Worm (Caenorhabditis elegans) whole organism, early embryonic: Measurements from ENCODE around the gene B0410.1.
A peak's percentile ranks its signal among the peaks of the same experiment; 100 is the strongest.

ENCODE experiments used
- B0310.2 ChIP-seq: sonication (generic microtip); optimal IDR thresholded peaks from 2 replicates; lab custom pipeline; 2016; ENCODE audit warnings: mild to moderate bottlenecking, missing genetic modification characterization, missing compliant biosample characterization
- F13C5.2 ChIP-seq: sonication (generic microtip); optimal IDR thresholded peaks from 2 replicates; lab custom pipeline; 2017; ENCODE audit warnings: mild to moderate bottlenecking, missing genetic modification characterization, inconsistent platforms, missing compliant biosample characterization
- aly-1 ChIP-seq: sonication (generic microtip); optimal IDR thresholded peaks from 2 replicates; lab custom pipeline; 2016; ENCODE audit warnings: missing genetic modification characterization, missing compliant biosample characterization
- ama-1 ChIP-seq: fragments of 150-350 bp; optimal IDR thresholded peaks from 2 replicates; lab custom pipeline; 2014
- ceh-13 ChIP-seq: fragments of 200-800 bp; sonication (Bioruptor generic); optimal IDR thresholded peaks from 2 replicates; lab custom pipeline; 2018; ENCODE audit warnings: mild to moderate bottlenecking, missing genetic modification characterization, missing compliant biosample characterization
- ceh-36 ChIP-seq: sonication (generic microtip); optimal IDR thresholded peaks from 2 replicates; lab custom pipeline; 2016; ENCODE audit warnings: missing genetic modification characterization, inconsistent platforms, missing compliant biosample characterization
- ets-7 ChIP-seq: sonication (generic microtip); optimal IDR thresholded peaks from 2 replicates; lab custom pipeline; 2016; ENCODE audit warnings: missing genotype, missing genetic modification characterization, missing compliant biosample characterization
- flt-1 ChIP-seq: fragments of 200-800 bp; sonication (Bioruptor generic); IDR thresholded peaks from 2 replicates; pipeline ENCODE4 v1.3.6; 2022; ENCODE audit warnings: missing genetic modification characterization, missing compliant biosample characterization
- hmbx-1 ChIP-seq: sonication (generic microtip); optimal IDR thresholded peaks from 2 replicates; lab custom pipeline; 2016; ENCODE audit warnings: mild to moderate bottlenecking, missing genetic modification characterization, missing compliant biosample characterization
- hmg-4 ChIP-seq: fragments of 200-800 bp; sonication (Bioruptor generic); optimal IDR thresholded peaks from 2 replicates; lab custom pipeline; 2018; ENCODE audit warnings: mild to moderate bottlenecking, missing genetic modification characterization, missing compliant biosample characterization
- hnd-1 ChIP-seq: sonication (generic microtip); optimal IDR thresholded peaks from 2 replicates; lab custom pipeline; 2016; ENCODE audit warnings: missing genetic modification characterization, missing compliant biosample characterization
- pes-1 ChIP-seq: fragments of 200-800 bp; sonication (Bioruptor generic); IDR thresholded peaks from 2 replicates; pipeline ENCODE4 v1.3.6; 2022; ENCODE audit warnings: missing genetic modification reagents, missing genetic modification characterization, missing compliant biosample characterization
- scrt-1 ChIP-seq: fragments of 200-800 bp; sonication (Bioruptor generic); IDR thresholded peaks from 2 replicates; pipeline ENCODE4 v1.3.6; 2022; ENCODE audit warnings: missing genetic modification characterization, missing compliant biosample characterization
- sea-1 ChIP-seq: fragments of 200-800 bp; sonication (Bioruptor generic); conservative IDR thresholded peaks from 2 replicates; pipeline ENCODE4 v1.3.6; 2022; ENCODE audit warnings: missing genetic modification characterization, missing compliant biosample characterization
- tbx-11 ChIP-seq: fragments of 200-800 bp; sonication (Bioruptor generic); IDR thresholded peaks from 2 replicates; pipeline ENCODE4 v1.3.6; 2022; ENCODE audit warnings: missing genetic modification characterization, missing compliant biosample characterization
- tbx-37 ChIP-seq: fragments of 200-800 bp; sonication (Bioruptor generic); conservative IDR thresholded peaks from 2 replicates; pipeline ENCODE4 v1.3.6; 2022; ENCODE audit warnings: missing genetic modification reagents, missing genetic modification characterization, missing compliant biosample characterization
- tra-4 ChIP-seq: sonication (generic microtip); optimal IDR thresholded peaks from 2 replicates; lab custom pipeline; 2017; ENCODE audit warnings: missing genetic modification characterization, missing compliant biosample characterization

B0410.1 gene

ce11 chrX:2871037-2871436, 23.3 kb upstream of the B0410.1 start, which contains the start of gene F53B3.3:
Gene F53B3.3 (minus strand): TSS chrX:2871137.
- peak; percentile 36 for TF ChIP-seq hmg-4
- 0 out of 2 replicates have a peak, but pooled peaks have one; percentile 11 for TF ChIP-seq flt-1 (GFP tag; lab: Robert Waterston, UW)
- no peak for TF ChIP-seq ceh-36 (tag; lab: Kevin White, UChicago)
- no peak for TF ChIP-seq ets-7 (tag; lab: Kevin White, UChicago)
- TF ChIP-seq pes-1 (GFP tag; lab: Robert Waterston, UW), result no peak

DNA sequence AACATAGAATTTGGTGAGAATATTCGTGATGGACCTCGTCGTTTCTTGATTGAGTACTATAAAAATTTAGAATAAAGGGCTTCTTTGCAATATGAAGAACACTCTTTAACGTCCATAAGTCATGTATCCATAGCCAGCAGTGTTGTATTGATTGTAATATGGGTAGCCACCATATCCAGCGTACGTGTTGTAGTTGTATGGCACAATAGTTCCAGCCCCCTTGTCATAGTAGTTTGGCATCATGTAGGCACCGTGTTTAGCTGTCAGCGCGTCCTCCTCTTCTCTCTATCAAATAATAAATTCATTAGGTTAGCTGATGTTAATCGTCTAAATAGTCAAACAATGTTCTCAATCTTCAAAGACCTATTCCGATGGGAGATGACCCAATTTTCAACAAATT, 21.1 kb upstream of the B0410.1 start:
- TF ChIP-seq hnd-1 (no peak), pes-1 (GFP tag; lab: Robert Waterston, UW) (no peak), ama-1 (lab: Kevin White, UChicago) (no peak), flt-1 (GFP tag; lab: Robert Waterston, UW) (no peak), B0310.2 (no peak), ceh-36 (tag; lab: Kevin White, UChicago) (no peak), hmg-4 (no peak), aly-1 (tag; lab: Kevin White, UChicago) (no peak), tra-4 (no peak), tbx-37 (GFP tag; lab: Robert Waterston, UW) (no peak), ceh-13 (no peak), hmbx-1 (tag; lab: Kevin White, UChicago) (no peak), tbx-11 (no peak), F13C5.2 (tag; lab: Kevin White, UChicago) (no peak), sea-1 (no peak), scrt-1 (GFP tag; lab: Robert Waterston, UW) (no peak), ets-7 (tag; lab: Kevin White, UChicago) (no peak)

DNA sequence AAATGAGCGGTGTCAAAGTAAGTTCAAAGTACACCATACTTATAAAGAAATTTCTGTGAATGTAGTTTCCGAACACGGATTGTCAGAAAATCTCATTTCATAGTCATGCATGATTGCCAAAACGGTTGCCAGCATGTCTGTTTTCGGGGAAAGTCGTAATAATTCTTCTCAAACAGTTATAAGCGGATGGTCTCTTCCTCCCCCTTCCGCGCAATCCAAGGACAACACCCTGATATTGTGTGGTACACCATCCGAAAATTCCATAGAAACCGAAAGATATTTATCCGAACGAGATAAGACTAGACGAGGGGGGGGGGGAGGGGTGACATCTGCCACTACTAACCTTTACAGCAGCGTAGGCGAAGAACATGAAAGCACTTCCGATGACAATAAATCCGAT, 19.8 kb upstream of the B0410.1 start:
- peak; percentile 19 for TF ChIP-seq ceh-36 (tag; lab: Kevin White, UChicago)
- TF ChIP-seq F13C5.2 (tag; lab: Kevin White, UChicago), result no peak
- TF ChIP-seq sea-1, result no peak
- no peak for TF ChIP-seq ets-7 (tag; lab: Kevin White, UChicago)

- TF ChIP-seq scrt-1 (GFP tag; lab: Robert Waterston, UW) (no peak), sea-1 (no peak), B0310.2 (no peak), ceh-13 (no peak), aly-1 (tag; lab: Kevin White, UChicago) (no peak), ets-7 (tag; lab: Kevin White, UChicago) (no peak), hnd-1 (no peak), ama-1 (lab: Kevin White, UChicago) (no peak), tra-4 (no peak), flt-1 (GFP tag; lab: Robert Waterston, UW) (no peak), tbx-37 (GFP tag; lab: Robert Waterston, UW) (no peak), pes-1 (GFP tag; lab: Robert Waterston, UW) (no peak), tbx-11 (no peak), hmg-4 (no peak), ceh-36 (tag; lab: Kevin White, UChicago) (no peak), F13C5.2 (tag; lab: Kevin White, UChicago) (no peak), hmbx-1 (tag; lab: Kevin White, UChicago) (no peak)
Measured at ce11 chrX:2877433-2877832, 16.9 kb upstream of the B0410.1 start.

DNA sequence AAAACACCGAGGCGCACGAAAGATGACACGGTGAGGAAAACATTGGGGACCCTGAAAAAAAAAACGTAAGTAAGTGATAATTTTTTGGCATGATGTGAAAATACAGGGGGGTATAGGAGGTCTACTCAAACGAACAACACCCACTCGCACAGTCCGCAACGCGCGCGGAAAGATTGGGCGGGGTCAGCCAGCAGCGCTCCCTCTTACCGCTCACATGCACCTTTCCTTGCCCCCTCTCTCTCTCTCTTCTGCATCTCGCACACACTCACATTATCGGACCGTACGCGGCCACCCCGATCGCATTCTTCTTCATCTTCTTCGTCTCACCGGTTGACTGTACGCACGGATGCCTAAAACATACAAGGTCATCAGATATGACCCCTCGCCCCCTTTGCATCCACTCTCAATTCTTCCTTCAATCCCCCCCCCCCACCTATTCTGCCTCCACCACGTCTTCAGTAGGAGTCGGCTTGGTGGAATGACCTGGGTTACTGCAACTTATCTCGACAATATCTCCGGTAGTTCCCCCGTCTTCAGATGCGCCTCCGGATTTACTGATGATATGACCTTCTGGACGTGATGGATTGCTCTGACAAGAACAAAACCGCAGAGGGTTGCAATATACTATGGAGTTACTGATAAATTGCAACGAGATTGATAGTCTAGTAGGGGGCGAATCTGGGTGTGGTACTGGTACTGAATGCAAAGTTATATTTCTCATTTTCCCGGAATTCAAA, 14.7 kb upstream of the B0410.1 start, which contains the start of gene F53B3.5:
F53B3.5 (minus strand) TSS at position 51 of the 737 bp plus-strand sequence.
- no peak for TF ChIP-seq tbx-11
- TF ChIP-seq ama-1 (lab: Kevin White, UChicago), result no peak
- TF ChIP-seq hnd-1, result no peak
- no peak for TF ChIP-seq B0310.2
- TF ChIP-seq aly-1 (tag; lab: Kevin White, UChicago), result no peak
- TF ChIP-seq tra-4, result no peak
- peak; percentile 12 for TF ChIP-seq ceh-13
- peak; percentile 46; the same call in 1 of the 2 replicates for TF ChIP-seq pes-1 (GFP tag; lab: Robert Waterston, UW)
- TF ChIP-seq tbx-37 (GFP tag; lab: Robert Waterston, UW), result no peak
- peak; percentile 51; the same call in 1 of the 2 replicates for TF ChIP-seq sea-1
- TF ChIP-seq F13C5.2 (tag; lab: Kevin White, UChicago), result peak; percentile 54
- TF ChIP-seq hmg-4, result peak; percentile 92
- no peak for TF ChIP-seq ceh-36 (tag; lab: Kevin White, UChicago)
- TF ChIP-seq hmbx-1 (tag; lab: Kevin White, UChicago), result no peak
- TF ChIP-seq scrt-1 (GFP tag; lab: Robert Waterston, UW), result no peak
- TF ChIP-seq flt-1 (GFP tag; lab: Robert Waterston, UW), result 0 out of 2 replicates have a peak, but pooled peaks have one; percentile 12
- TF ChIP-seq ets-7 (tag; lab: Kevin White, UChicago), result no peak

DNA sequence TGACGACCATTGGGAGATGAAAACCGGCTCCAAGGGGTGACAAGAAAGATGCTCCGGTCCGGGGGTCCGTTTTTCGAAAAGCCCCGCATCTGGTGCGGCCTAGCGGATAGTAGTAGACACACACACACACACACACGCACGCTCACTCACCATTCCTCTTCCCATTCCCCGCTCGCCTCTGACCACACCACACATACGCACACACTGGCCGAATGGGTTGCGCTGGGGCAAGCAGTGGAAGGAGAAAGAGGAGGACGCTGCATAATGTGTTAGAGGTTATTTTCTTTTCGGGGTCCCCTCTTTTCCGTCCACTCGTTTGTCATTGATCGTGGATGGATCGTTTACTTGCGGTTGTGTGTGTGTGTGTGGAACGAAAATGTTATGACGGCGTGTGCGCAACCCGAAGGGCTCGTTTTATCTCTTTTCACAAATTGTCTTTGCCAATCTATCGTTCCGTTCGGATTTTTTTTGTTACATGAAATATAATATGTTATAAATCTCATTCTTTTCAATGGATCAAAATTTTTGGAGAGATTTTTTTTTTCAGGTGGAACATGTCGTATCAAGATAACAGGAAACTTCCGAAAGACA, 9.0 kb upstream of the B0410.1 start, which contains the start of gene vang-1:
vang-1 (plus strand) TSS at position 541 of the 591 bp plus-strand sequence.
- TF ChIP-seq tbx-37 (GFP tag; lab: Robert Waterston, UW) (peak; percentile 62), ceh-13 (no peak), scrt-1 (GFP tag; lab: Robert Waterston, UW) (no peak), hmg-4 (peak; percentile 98), flt-1 (GFP tag; lab: Robert Waterston, UW) (peak; percentile 42; the same call in 1 of the 2 replicates), ets-7 (tag; lab: Kevin White, UChicago) (no peak), ceh-36 (tag; lab: Kevin White, UChicago) (peak; percentile 30), ama-1 (lab: Kevin White, UChicago) (no peak), sea-1 (peak; percentile 73; the same call in 1 of the 2 replicates), aly-1 (tag; lab: Kevin White, UChicago) (peak; percentile 11), hmbx-1 (tag; lab: Kevin White, UChicago) (no peak), F13C5.2 (tag; lab: Kevin White, UChicago) (peak; percentile 82), hnd-1 (peak; percentile 2), pes-1 (GFP tag; lab: Robert Waterston, UW) (peak; percentile 64), B0310.2 (no peak), tra-4 (no peak), tbx-11 (0 out of 2 replicates have a peak, but pooled peaks have one; percentile 61)
